Fruit fly (Drosophila melanogaster) whole organism, embryonic: Measurements from ENCODE around the gene TwdlK.

Experiments used
- ATbp ChIP-seq: fragments of 200-800 bp; sonication (Bioruptor generic); optimal IDR thresholded peaks from 2 replicates; lab custom pipeline; 2017; ENCODE audit warnings: missing biosample characterization, mild to moderate bottlenecking, missing genetic modification characterization, missing genetic modification reagents
- Aef1 ChIP-seq: fragments of 200-800 bp; sonication (Bioruptor generic); IDR thresholded peaks from 3 replicates; pipeline ENCODE4 v1.3.6; 2022; ENCODE audit warnings: missing biosample characterization, missing genetic modification characterization
- Atf6 ChIP-seq: fragments of 200-800 bp; sonication (Bioruptor generic); IDR thresholded peaks from 2 replicates; pipeline ENCODE4 v1.3.6; 2022; ENCODE audit warnings: missing biosample characterization, missing genetic modification characterization
- Bteb2 ChIP-seq: fragments of 200-800 bp; sonication (Bioruptor generic); optimal IDR thresholded peaks from 2 replicates; lab custom pipeline; 2016; ENCODE audit warnings: missing biosample characterization, missing genetic modification characterization
- CG10267 ChIP-seq: fragments of 200-800 bp; sonication (Bioruptor generic); optimal IDR thresholded peaks from 2 replicates; lab custom pipeline; 2018; ENCODE audit warnings: missing biosample characterization, mild to moderate bottlenecking, missing genetic modification characterization, moderate library complexity
- CG10565 ChIP-seq: fragments of 200-800 bp; sonication (Bioruptor generic); optimal IDR thresholded peaks from 3 replicates; lab custom pipeline; 2016; ENCODE audit warnings: missing biosample characterization, mild to moderate bottlenecking, missing genetic modification characterization
- CG10979 ChIP-seq: fragments of 200-800 bp; sonication (Bioruptor generic); optimal IDR thresholded peaks from 2 replicates; lab custom pipeline; 2018; ENCODE audit warnings: missing biosample characterization, mild to moderate bottlenecking, missing genetic modification characterization, moderate library complexity
- CG11504 ChIP-seq: fragments of 200-800 bp; sonication (Bioruptor generic); optimal IDR thresholded peaks from 3 replicates; lab custom pipeline; 2019; ENCODE audit warnings: missing biosample characterization, mild to moderate bottlenecking, missing genetic modification characterization, moderate library complexity
- CG12155 ChIP-seq: fragments of 200-800 bp; sonication (Bioruptor generic); optimal IDR thresholded peaks from 3 replicates; lab custom pipeline; 2016; ENCODE audit warnings: missing biosample characterization, missing genetic modification characterization
- CG12744 ChIP-seq: fragments of 200-800 bp; sonication (Bioruptor generic); optimal IDR thresholded peaks from 2 replicates; lab custom pipeline; 2016; ENCODE audit warnings: missing biosample characterization, missing genetic modification characterization
- CG12942 ChIP-seq: fragments of 200-800 bp; sonication (Bioruptor generic); optimal IDR thresholded peaks from 3 replicates; lab custom pipeline; 2016; ENCODE audit warnings: missing biosample characterization, missing genetic modification characterization
- CG13894 ChIP-seq: fragments of 200-800 bp; sonication (Bioruptor generic); optimal IDR thresholded peaks from 3 replicates; lab custom pipeline; 2018; ENCODE audit warnings: missing biosample characterization, mild to moderate bottlenecking, missing genetic modification characterization, moderate library complexity
- CG15073 ChIP-seq: fragments of 200-800 bp; sonication (Bioruptor generic); optimal IDR thresholded peaks from 2 replicates; lab custom pipeline; 2016; ENCODE audit warnings: missing biosample characterization, missing genetic modification characterization
- CG17186 ChIP-seq: fragments of 200-800 bp; sonication (Bioruptor generic); optimal IDR thresholded peaks from 3 replicates; lab custom pipeline; 2017; ENCODE audit warnings: missing biosample characterization, missing genetic modification reagents, missing genetic modification characterization
- CG17568 ChIP-seq: fragments of 200-800 bp; sonication (Bioruptor generic); optimal IDR thresholded peaks from 2 replicates; lab custom pipeline; 2018; ENCODE audit warnings: missing biosample characterization, mild to moderate bottlenecking, missing genetic modification characterization, moderate library complexity
- CG2889 ChIP-seq: fragments of 200-800 bp; sonication (Bioruptor generic); IDR thresholded peaks from 3 replicates; pipeline ENCODE4 v1.3.6; 2022; ENCODE audit warnings: missing biosample characterization, missing genetic modification characterization
- CG30020 ChIP-seq: fragments of 200-800 bp; optimal IDR thresholded peaks from 2 replicates; lab custom pipeline; 2019; ENCODE audit warnings: missing biosample characterization, mild to moderate bottlenecking, missing genetic modification characterization, moderate library complexity
- CG30403 ChIP-seq: fragments of 200-800 bp; sonication (Bioruptor generic); optimal IDR thresholded peaks from 3 replicates; lab custom pipeline; 2016; ENCODE audit warnings: missing biosample characterization, missing genetic modification characterization
- CG3163 ChIP-seq: fragments of 200-800 bp; sonication (Bioruptor generic); optimal IDR thresholded peaks from 3 replicates; lab custom pipeline; 2016; ENCODE audit warnings: missing biosample characterization, missing genetic modification characterization
- CG32532 ChIP-seq: fragments of 200-800 bp; sonication (Bioruptor generic); IDR thresholded peaks from 2 replicates; pipeline ENCODE4 v1.3.6; 2022; ENCODE audit warnings: missing biosample characterization, missing genetic modification characterization
- CG43689 ChIP-seq: fragments of 200-800 bp; sonication (Bioruptor generic); IDR thresholded peaks from 2 replicates; pipeline ENCODE4 v1.3.6; 2022; ENCODE audit warnings: missing biosample characterization, missing genetic modification characterization
- CG4730 ChIP-seq: fragments of 200-800 bp; sonication (Bioruptor generic); IDR thresholded peaks from 2 replicates; pipeline ENCODE4 v1.3.6; 2022; ENCODE audit warnings: missing biosample characterization, missing genetic modification characterization
- CG6175 ChIP-seq: fragments of 200-800 bp; sonication (Bioruptor generic); IDR thresholded peaks from 3 replicates; pipeline ENCODE4 v1.3.6; 2022; ENCODE audit warnings: missing biosample characterization, missing genetic modification characterization
- CG6765 ChIP-seq: fragments of 200-800 bp; sonication (Bioruptor generic); optimal IDR thresholded peaks from 3 replicates; lab custom pipeline; 2017; ENCODE audit warnings: missing biosample characterization, mild to moderate bottlenecking, missing genetic modification characterization
- CHES-1-like ChIP-seq: fragments of 200-800 bp; sonication (Bioruptor generic); optimal IDR thresholded peaks from 2 replicates; lab custom pipeline; 2016; ENCODE audit warnings: missing biosample characterization, missing genetic modification characterization
- Chrac-16 ChIP-seq: fragments of 200-800 bp; sonication (Bioruptor generic); optimal IDR thresholded peaks from 3 replicates; lab custom pipeline; 2016; ENCODE audit warnings: missing biosample characterization, missing genetic modification characterization
- Deaf1 ChIP-seq: fragments of 200-800 bp; optimal IDR thresholded peaks from 3 replicates; lab custom pipeline; 2019; ENCODE audit warnings: missing biosample characterization, mild to moderate bottlenecking, missing genetic modification characterization, moderate library complexity
- Fer3 ChIP-seq: fragments of 200-800 bp; sonication (Bioruptor generic); optimal IDR thresholded peaks from 2 replicates; lab custom pipeline; 2018; ENCODE audit warnings: missing biosample characterization, mild to moderate bottlenecking, missing genetic modification characterization, moderate library complexity
- HLHmδ ChIP-seq: fragments of 200-800 bp; sonication (Bioruptor generic); optimal IDR thresholded peaks from 2 replicates; lab custom pipeline; 2018; ENCODE audit warnings: missing biosample characterization, mild to moderate bottlenecking, missing genetic modification characterization, moderate library complexity
- HmgD ChIP-seq: fragments of 200-800 bp; sonication (Bioruptor generic); optimal IDR thresholded peaks from 3 replicates; lab custom pipeline; 2016; ENCODE audit warnings: missing biosample characterization, missing genetic modification characterization
- Hmx ChIP-seq: fragments of 200-800 bp; sonication (Bioruptor generic); optimal IDR thresholded peaks from 2 replicates; lab custom pipeline; 2016; ENCODE audit warnings: missing biosample characterization, missing genetic modification characterization
- Med ChIP-seq: fragments of 200-800 bp; sonication (Bioruptor generic); peaks from one replicate; lab custom pipeline; 2016; ENCODE audit warnings: missing biosample characterization, missing genetic modification characterization, mild to moderate bottlenecking, inconsistent platforms, moderate library complexity
- Mes4 ChIP-seq: fragments of 200-800 bp; sonication (Bioruptor generic); optimal IDR thresholded peaks from 2 replicates; lab custom pipeline; 2016; ENCODE audit warnings: missing biosample characterization, missing genetic modification characterization
- Spps ChIP-seq: fragments of 200-800 bp; sonication (Bioruptor generic); optimal IDR thresholded peaks from 2 replicates; lab custom pipeline; 2018; ENCODE audit warnings: missing biosample characterization, mild to moderate bottlenecking, missing genetic modification characterization
- amos ChIP-seq: fragments of 200-800 bp; sonication (Bioruptor generic); IDR thresholded peaks from 2 replicates; pipeline ENCODE4 v1.3.6; 2022; ENCODE audit warnings: missing biosample characterization, missing genetic modification characterization; ENCODE audit not compliant: partially characterized antibody
- bbx ChIP-seq: fragments of 200-800 bp; sonication (Bioruptor generic); IDR thresholded peaks from 2 replicates; pipeline ENCODE4 v1.3.6; 2022; ENCODE audit warnings: missing biosample characterization, missing genetic modification characterization; ENCODE audit not compliant: partially characterized antibody
- bowl ChIP-seq: fragments of 200-800 bp; sonication (Bioruptor generic); IDR thresholded peaks from 2 replicates; pipeline ENCODE4 v1.3.6; 2022; ENCODE audit warnings: missing biosample characterization, missing genetic modification characterization
- cg ChIP-seq: fragments of 200-800 bp; sonication (Bioruptor generic); optimal IDR thresholded peaks from 3 replicates; lab custom pipeline; 2019; ENCODE audit warnings: missing biosample characterization, mild to moderate bottlenecking, missing genetic modification characterization, moderate library complexity
- croc ChIP-seq: fragments of 200-800 bp; sonication (Bioruptor generic); conservative IDR thresholded peaks from 3 replicates; pipeline ENCODE4 v1.3.6; 2022; ENCODE audit warnings: missing biosample characterization, missing genetic modification characterization
- dan ChIP-seq: fragments of 200-800 bp; sonication (Bioruptor generic); IDR thresholded peaks from 2 replicates; pipeline ENCODE4 v1.3.6; 2022; ENCODE audit warnings: missing biosample characterization, missing genetic modification characterization
- eyg ChIP-seq: fragments of 200-800 bp; sonication (Bioruptor generic); optimal IDR thresholded peaks from 3 replicates; lab custom pipeline; 2016; ENCODE audit warnings: missing biosample characterization, missing genetic modification characterization
- fd64A ChIP-seq: fragments of 200-800 bp; sonication (Bioruptor generic); optimal IDR thresholded peaks from 3 replicates; lab custom pipeline; 2018; ENCODE audit warnings: missing biosample characterization, mild to moderate bottlenecking, missing genetic modification characterization
- gcm2 ChIP-seq: fragments of 200-800 bp; sonication (Bioruptor generic); optimal IDR thresholded peaks from 2 replicates; lab custom pipeline; 2016; ENCODE audit warnings: missing biosample characterization, missing genetic modification characterization
- gem ChIP-seq: fragments of 200-800 bp; sonication (Bioruptor generic); optimal IDR thresholded peaks from 2 replicates; lab custom pipeline; 2019; ENCODE audit warnings: missing biosample characterization, mild to moderate bottlenecking, missing genetic modification characterization, moderate library complexity
- jing ChIP-seq: fragments of 200-800 bp; sonication (Bioruptor generic); optimal IDR thresholded peaks from 2 replicates; lab custom pipeline; 2018; ENCODE audit warnings: missing biosample characterization, mild to moderate bottlenecking, missing genetic modification characterization
- oc ChIP-seq: fragments of 200-800 bp; sonication (Bioruptor generic); optimal IDR thresholded peaks from 2 replicates; lab custom pipeline; 2018; ENCODE audit warnings: missing biosample characterization, mild to moderate bottlenecking, missing genetic modification characterization, moderate library complexity
- p53 ChIP-seq: fragments of 200-800 bp; sonication (Bioruptor generic); optimal IDR thresholded peaks from 2 replicates; lab custom pipeline; 2016; ENCODE audit warnings: missing biosample characterization, missing genetic modification characterization
- pho ChIP-seq: fragments of 200-800 bp; sonication (Bioruptor generic); optimal IDR thresholded peaks from 2 replicates; lab custom pipeline; 2016; ENCODE audit warnings: missing biosample characterization, missing genetic modification characterization
- sima ChIP-seq: fragments of 200-800 bp; sonication (Bioruptor generic); optimal IDR thresholded peaks from 2 replicates; lab custom pipeline; 2016; ENCODE audit warnings: missing biosample characterization, missing genetic modification characterization
- so ChIP-seq: fragments of 200-800 bp; sonication (Bioruptor generic); IDR thresholded peaks from 3 replicates; pipeline ENCODE4 v1.3.6; 2022; ENCODE audit warnings: missing biosample characterization, missing genetic modification characterization
- vnd ChIP-seq: fragments of 200-800 bp; sonication (Bioruptor generic); IDR thresholded peaks from 3 replicates; pipeline ENCODE4 v1.3.6; 2022; ENCODE audit warnings: missing biosample characterization, missing genetic modification characterization; ENCODE audit not compliant: partially characterized antibody

TwdlK gene

DNA sequence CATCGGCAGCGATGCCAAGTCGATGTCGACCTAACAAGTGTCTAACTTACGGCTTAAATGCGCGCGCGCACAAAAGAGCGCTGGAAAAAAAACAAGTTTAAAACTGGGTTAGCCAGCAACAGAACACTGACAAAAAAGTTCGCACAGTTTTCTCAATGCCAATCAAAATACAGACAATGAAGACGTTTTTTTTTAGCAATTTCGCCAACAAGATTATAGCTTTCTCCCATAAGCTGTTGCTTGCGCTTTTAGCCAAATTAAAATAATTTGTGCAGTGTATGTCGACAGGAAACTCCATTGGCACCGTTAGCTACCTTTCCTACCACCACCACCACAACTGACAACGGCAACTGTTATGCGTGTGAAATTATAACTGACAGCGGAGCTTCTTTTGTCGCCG, 26.1 kb upstream of the TwdlK start (continued):
- no peak for TF ChIP-seq CG6175 (GFP tag; lab: Robert Waterston, UW)
- no peak for TF ChIP-seq Spps (tag; lab: Kevin White, UChicago)
- no peak for TF ChIP-seq sima (GFP tag; lab: Kevin White, UChicago)
- peak; percentile 21 for TF ChIP-seq pho (GFP tag; lab: Kevin White, UChicago)
- no peak for TF ChIP-seq fd64A (GFP tag; lab: Kevin White, UChicago)
- no peak for TF ChIP-seq Chrac-16
- TF ChIP-seq croc (GFP tag; lab: Robert Waterston, UW), result no peak
- no peak for TF ChIP-seq jing
- TF ChIP-seq bowl, result no peak
- TF ChIP-seq HmgD (GFP tag; lab: Kevin White, UChicago), result no peak
- peak; percentile 57 for TF ChIP-seq Fer3 (tag; lab: Kevin White, UChicago)
- TF ChIP-seq CG11504, result peak; percentile 78
- TF ChIP-seq CG30403 (GFP tag; lab: Kevin White, UChicago), result peak; percentile 66
- TF ChIP-seq amos (GFP tag; lab: Robert Waterston, UW), result no peak
- no peak for TF ChIP-seq CG43689 (GFP tag; lab: Robert Waterston, UW)
- no peak for TF ChIP-seq CG10267
- no peak for TF ChIP-seq vnd
- peak; percentile 5 for TF ChIP-seq CG6765 (GFP tag; lab: Kevin White, UChicago)
- TF ChIP-seq gcm2, result no peak
- TF ChIP-seq bbx (GFP tag; lab: Robert Waterston, UW), result no peak
- no peak for TF ChIP-seq CG12155 (GFP tag; lab: Kevin White, UChicago)
- 0 out of 3 replicates have a peak, but pooled peaks have one; percentile 7 for TF ChIP-seq CG2889 (GFP tag; lab: Robert Waterston, UW)
- TF ChIP-seq gem, result peak; percentile 74
- TF ChIP-seq CG4730, result peak; percentile 41
- no peak for TF ChIP-seq dan
- no peak for TF ChIP-seq cg (GFP tag; lab: Kevin White, UChicago)
- TF ChIP-seq p53 (GFP tag; lab: Kevin White, UChicago), result no peak
- no peak for TF ChIP-seq CG17568 (GFP tag; lab: Kevin White, UChicago)
- peak; percentile 4 for TF ChIP-seq Hmx (GFP tag; lab: Kevin White, UChicago)
- TF ChIP-seq CG30020 (tag; lab: Kevin White, UChicago), result no peak
- TF ChIP-seq ATbp (GFP tag; lab: Kevin White, UChicago), result peak; percentile 14
- no peak for TF ChIP-seq CG10565 (GFP tag; lab: Kevin White, UChicago)
- TF ChIP-seq Bteb2, result peak; percentile 4
- peak; percentile 70; the same call in 1 of the 2 replicates for TF ChIP-seq CG32532
- peak; percentile 52; the same call in 1 of the 3 replicates for TF ChIP-seq Aef1
- no peak for TF ChIP-seq CG10979
- TF ChIP-seq eyg (GFP tag; lab: Kevin White, UChicago), result peak; percentile 19
- TF ChIP-seq Atf6 (GFP tag; lab: Robert Waterston, UW), result peak; percentile 62; the same call in 1 of the 2 replicates
- TF ChIP-seq CG12942 (GFP tag; lab: Kevin White, UChicago), result peak; percentile 11
- TF ChIP-seq CG17186 (GFP tag; lab: Kevin White, UChicago), result no peak
- TF ChIP-seq so, result 0 out of 3 replicates have a peak, but pooled peaks have one; percentile 54
- TF ChIP-seq Med (GFP tag; lab: Kevin White, UChicago), result peak; percentile 92
- TF ChIP-seq CG12744 (GFP tag; lab: Kevin White, UChicago), result peak; percentile 23
- no peak for TF ChIP-seq oc (tag; lab: Kevin White, UChicago)
- no peak for TF ChIP-seq CG13894 (tag; lab: Kevin White, UChicago)
- no peak for TF ChIP-seq Deaf1 (tag; lab: Kevin White, UChicago)
- TF ChIP-seq Mes4 (GFP tag; lab: Kevin White, UChicago), result peak; percentile 19
- no peak for TF ChIP-seq CG15073 (GFP tag; lab: Kevin White, UChicago)
- no peak for TF ChIP-seq CG3163
- TF ChIP-seq HLHmδ, result no peak
- peak; percentile 33 for TF ChIP-seq CHES-1-like
